Fruit fly (Drosophila melanogaster): ENCODE results near the gene superdeath.

- TF ChIP-seq dmrt93B (GFP tag; optimal IDR thresholded peaks at IDR 0.05), result no peak
- TF ChIP-seq OdsH (GFP tag; optimal IDR thresholded peaks at IDR 0.05), result no peak
- TF ChIP-seq sv (GFP tag; optimal IDR thresholded peaks at IDR 0.05), result no peak
- no peak for TF ChIP-seq Myc (optimal IDR thresholded peaks at IDR 0.05)
- no peak for TF ChIP-seq Hr78 (GFP tag; optimal IDR thresholded peaks at IDR 0.05)
- TF ChIP-seq CrebA (GFP tag; optimal IDR thresholded peaks at IDR 0.05; ENCODE audit: borderline replicate concordance), result no peak
- no peak for TF ChIP-seq Mio (GFP tag; optimal IDR thresholded peaks at IDR 0.05)
- no peak for TF ChIP-seq fru (GFP tag; optimal IDR thresholded peaks at IDR 0.05)
- no peak for TF ChIP-seq jim (GFP tag; optimal IDR thresholded peaks at IDR 0.05)
These were observed 20.3 kb downstream of the superdeath start for dm6 chr3R:29158721-29159120.

Measured in whole organism, wandering third instar larva.